Worm (Caenorhabditis elegans): ENCODE data around the gene ttr-34.

DNA sequence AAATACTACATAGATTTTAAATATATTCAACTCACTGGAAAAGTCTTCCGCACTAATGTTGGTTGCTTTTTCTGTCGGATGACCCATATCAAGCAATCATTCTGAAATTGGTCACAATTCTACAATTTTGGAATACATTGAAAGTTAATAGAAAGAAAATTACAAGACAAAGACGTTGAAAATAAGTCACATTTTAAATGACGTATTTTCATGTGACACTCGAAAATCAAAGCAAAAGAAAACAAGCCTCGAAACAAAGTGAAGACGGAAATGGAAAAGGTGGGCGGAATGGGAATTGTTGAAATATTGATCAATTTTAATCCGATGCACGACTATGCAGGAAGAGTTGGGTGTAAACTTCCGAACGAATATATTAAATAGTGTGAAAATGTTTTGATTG, 30.4 kb downstream of the ttr-34 start, which contains the start of gene mob-2:
- TF ChIP-seq rec-8 (tag; optimal IDR thresholded peaks at IDR 0.05) (no peak), akir-1 (GFP tag; optimal IDR thresholded peaks at IDR 0.05) (no peak), ceh-79 (tag; optimal IDR thresholded peaks at IDR 0.05) (no peak), ceh-40 (GFP tag; IDR thresholded peaks at IDR 0.05) (no peak), nfya-2 (GFP tag; IDR thresholded peaks at IDR 0.05) (no peak), sdz-38 (tag; optimal IDR thresholded peaks at IDR 0.05) (no peak), tlf-1 (GFP tag; optimal IDR thresholded peaks at IDR 0.05) (no peak), hmg-1.2 (GFP tag; IDR thresholded peaks at IDR 0.05) (no peak), nfyb-1 (GFP tag; IDR thresholded peaks at IDR 0.05) (no peak), hsf-1 (GFP tag; IDR thresholded peaks at IDR 0.05) (no peak), pha-4 (tag; optimal IDR thresholded peaks at IDR 0.05) (no peak), Y67H2A.10 (GFP tag; conservative IDR thresholded peaks at IDR 0.05) (no peak)
